Worm (Caenorhabditis elegans) whole organism, late embryonic: ENCODE measurements around the gene pqn-54.

Experiments used
- C08G9.2 ChIP-seq: sonication (generic microtip); optimal IDR thresholded peaks from 2 replicates; lab custom pipeline; 2016; ENCODE audit warnings: mild to moderate bottlenecking, missing genetic modification characterization, moderate library complexity, missing compliant biosample characterization
- ama-1 ChIP-seq: fragments of 150-350 bp; optimal IDR thresholded peaks from 2 replicates; lab custom pipeline; 2014
- ceh-14 ChIP-seq: sonication (generic microtip); optimal IDR thresholded peaks from 2 replicates; lab custom pipeline; 2016; ENCODE audit warnings: missing genotype, missing genetic modification characterization, missing compliant biosample characterization
- ceh-48 ChIP-seq: sonication (generic microtip); optimal IDR thresholded peaks from 2 replicates; lab custom pipeline; 2016; ENCODE audit warnings: missing genetic modification characterization, inconsistent platforms, missing compliant biosample characterization
- ceh-9 ChIP-seq: sonication (generic microtip); optimal IDR thresholded peaks from 2 replicates; lab custom pipeline; 2016; ENCODE audit warnings: mild to moderate bottlenecking, missing genetic modification characterization, inconsistent platforms, missing compliant biosample characterization
- fkh-10 ChIP-seq: fragments of 150-350 bp; optimal IDR thresholded peaks from 2 replicates; lab custom pipeline; 2014; ENCODE audit warnings: missing biosample characterization, missing genetic modification reagents, missing genetic modification characterization
- hlh-15 ChIP-seq: sonication (generic microtip); optimal IDR thresholded peaks from 2 replicates; lab custom pipeline; 2016; ENCODE audit warnings: missing genetic modification characterization, missing compliant biosample characterization
- nhr-11 ChIP-seq: fragments of 150-350 bp; optimal IDR thresholded peaks from 2 replicates; lab custom pipeline; 2014; ENCODE audit warnings: missing biosample characterization, missing genetic modification characterization
- pha-4 ChIP-seq: fragments of 150-350 bp; optimal IDR thresholded peaks from 2 replicates; lab custom pipeline; 2018; ENCODE audit warnings: missing biosample characterization, missing genetic modification reagents, missing genetic modification characterization
- rnt-1 ChIP-seq: sonication (generic microtip); optimal IDR thresholded peaks from 2 replicates; lab custom pipeline; 2016; ENCODE audit warnings: missing genetic modification characterization, missing compliant biosample characterization

DNA sequence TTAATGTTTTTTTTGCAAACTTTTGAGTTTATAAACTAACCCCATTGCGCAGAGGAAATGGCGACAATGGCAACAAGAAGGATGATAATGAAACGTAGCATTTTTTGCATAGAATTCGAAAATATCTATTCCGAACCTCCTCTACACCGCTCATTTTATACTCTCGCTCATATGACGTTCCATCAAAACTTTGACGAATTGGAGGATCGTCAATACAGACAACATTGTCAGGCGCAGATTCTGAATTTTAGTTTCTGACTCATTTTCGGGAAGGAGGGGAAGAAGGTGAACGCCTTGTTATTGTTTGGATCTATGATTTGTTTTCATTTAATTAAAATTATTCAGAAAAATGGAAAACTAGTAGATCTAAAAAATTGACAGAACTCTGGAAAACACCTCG, 20.6 kb upstream of the pqn-54 start, which contains the start of gene cnc-1:
- TF ChIP-seq ceh-9 (tag; lab: Kevin White, UChicago) (no peak), ceh-48 (no peak), ama-1 (lab: Kevin White, UChicago) (no peak), nhr-11 (tag; lab: Kevin White, UChicago) (no peak), hlh-15 (tag; lab: Kevin White, UChicago) (no peak), rnt-1 (tag; lab: Kevin White, UChicago) (no peak), fkh-10 (GFP tag; lab: Kevin White, UChicago) (no peak), C08G9.2 (tag; lab: Kevin White, UChicago) (no peak), pha-4 (tag; lab: Kevin White, UChicago) (no peak), ceh-14 (tag; lab: Kevin White, UChicago) (no peak)
